Worm (Caenorhabditis elegans) whole organism, late embryonic: Measurements from ENCODE around the gene B0284.3.

Experiments
- C08G9.2 ChIP-seq: sonication (generic microtip); optimal IDR thresholded peaks from 2 replicates; lab custom pipeline; 2016; ENCODE audit warnings: mild to moderate bottlenecking, missing genetic modification characterization, moderate library complexity, missing compliant biosample characterization
- K02D7.2 ChIP-seq: sonication (generic microtip); optimal IDR thresholded peaks from 2 replicates; lab custom pipeline; 2017; ENCODE audit warnings: mild to moderate bottlenecking, missing genetic modification characterization, missing compliant biosample characterization
- Y22D7AL.16 ChIP-seq: sonication (generic microtip); optimal IDR thresholded peaks from 2 replicates; lab custom pipeline; 2016; ENCODE audit warnings: missing genetic modification characterization, missing compliant biosample characterization
- ceh-19 ChIP-seq: fragments of 200-800 bp; sonication (Bioruptor generic); optimal IDR thresholded peaks from 2 replicates; lab custom pipeline; 2018; ENCODE audit warnings: mild to moderate bottlenecking, missing genetic modification characterization, missing compliant biosample characterization
- ceh-22 ChIP-seq: sonication (generic microtip); optimal IDR thresholded peaks from 2 replicates; lab custom pipeline; 2017; ENCODE audit warnings: missing biosample characterization, missing genetic modification characterization
- ceh-24 ChIP-seq: sonication (generic microtip); optimal IDR thresholded peaks from 2 replicates; lab custom pipeline; 2016; ENCODE audit warnings: mild to moderate bottlenecking, missing genetic modification characterization, missing compliant biosample characterization
- ceh-30 ChIP-seq: fragments of 150-350 bp; optimal IDR thresholded peaks from 2 replicates; lab custom pipeline; 2014; ENCODE audit warnings: missing biosample characterization, missing genetic modification characterization
- ceh-34 ChIP-seq: sonication (generic microtip); optimal IDR thresholded peaks from 2 replicates; lab custom pipeline; 2016; ENCODE audit warnings: mild to moderate bottlenecking, missing genetic modification characterization, missing compliant biosample characterization
- ceh-48 ChIP-seq: sonication (generic microtip); optimal IDR thresholded peaks from 2 replicates; lab custom pipeline; 2016; ENCODE audit warnings: missing genetic modification characterization, inconsistent platforms, missing compliant biosample characterization
- ceh-6 ChIP-seq: fragments of 200-800 bp; sonication (Bioruptor generic); optimal IDR thresholded peaks from 2 replicates; lab custom pipeline; 2018; ENCODE audit warnings: mild to moderate bottlenecking, missing genetic modification characterization, missing compliant biosample characterization
- ceh-9 ChIP-seq: sonication (generic microtip); optimal IDR thresholded peaks from 2 replicates; lab custom pipeline; 2016; ENCODE audit warnings: mild to moderate bottlenecking, missing genetic modification characterization, inconsistent platforms, missing compliant biosample characterization
- che-1 ChIP-seq: sonication (generic microtip); optimal IDR thresholded peaks from 2 replicates; lab custom pipeline; 2016; ENCODE audit warnings: mild to moderate bottlenecking, missing genetic modification characterization, missing compliant biosample characterization
- dmd-4 ChIP-seq: sonication (generic microtip); optimal IDR thresholded peaks from 2 replicates; lab custom pipeline; 2016; ENCODE audit warnings: borderline replicate concordance, missing genetic modification characterization, missing compliant biosample characterization
- dve-1 ChIP-seq: sonication (generic microtip); optimal IDR thresholded peaks from 2 replicates; lab custom pipeline; 2017; ENCODE audit warnings: antibody characterized with exemption, mild to moderate bottlenecking, missing genetic modification characterization, missing compliant biosample characterization
- elt-4 ChIP-seq: sonication (generic microtip); optimal IDR thresholded peaks from 2 replicates; lab custom pipeline; 2016; ENCODE audit warnings: missing genetic modification characterization, missing compliant biosample characterization
- ets-4 ChIP-seq: sonication (generic microtip); optimal IDR thresholded peaks from 2 replicates; lab custom pipeline; 2016; ENCODE audit warnings: missing genetic modification characterization, missing compliant biosample characterization
- fax-1 ChIP-seq: sonication (generic microtip); optimal IDR thresholded peaks from 2 replicates; lab custom pipeline; 2016; ENCODE audit warnings: missing genotype, missing genetic modification characterization, missing compliant biosample characterization
- fkh-10 ChIP-seq: fragments of 150-350 bp; optimal IDR thresholded peaks from 2 replicates; lab custom pipeline; 2014; ENCODE audit warnings: missing biosample characterization, missing genetic modification reagents, missing genetic modification characterization
- fkh-6 ChIP-seq: sonication (generic microtip); optimal IDR thresholded peaks from 2 replicates; lab custom pipeline; 2016; ENCODE audit warnings: missing genetic modification characterization, missing compliant biosample characterization
- gmeb-2 ChIP-seq: sonication (generic microtip); optimal IDR thresholded peaks from 2 replicates; lab custom pipeline; 2016; ENCODE audit warnings: missing genetic modification characterization, inconsistent platforms, missing compliant biosample characterization
- hlh-6 ChIP-seq: sonication (generic microtip); optimal IDR thresholded peaks from 2 replicates; lab custom pipeline; 2016; ENCODE audit warnings: missing genotype, missing genetic modification characterization, missing compliant biosample characterization
- lim-6 ChIP-seq: sonication (generic microtip); optimal IDR thresholded peaks from 2 replicates; lab custom pipeline; 2016; ENCODE audit warnings: missing genetic modification characterization, missing compliant biosample characterization
- madf-2 ChIP-seq: sonication (generic microtip); optimal IDR thresholded peaks from 2 replicates; lab custom pipeline; 2017; ENCODE audit warnings: missing genetic modification characterization, missing compliant biosample characterization
- nfya-1 ChIP-seq: sonication (generic microtip); optimal IDR thresholded peaks from 2 replicates; lab custom pipeline; 2017; ENCODE audit warnings: missing genetic modification characterization, mild to moderate bottlenecking, missing compliant biosample characterization, antibody characterized with exemption, moderate library complexity
- npax-4 ChIP-seq: sonication (generic microtip); optimal IDR thresholded peaks from 2 replicates; lab custom pipeline; 2016; ENCODE audit warnings: missing genetic modification characterization, missing compliant biosample characterization
- pat-9 ChIP-seq: fragments of 200-800 bp; sonication (Bioruptor generic); optimal IDR thresholded peaks from 2 replicates; lab custom pipeline; 2018; ENCODE audit warnings: mild to moderate bottlenecking, missing genetic modification characterization, moderate library complexity, missing compliant biosample characterization
- pax-1 ChIP-seq: fragments of 150-350 bp; optimal IDR thresholded peaks from 2 replicates; lab custom pipeline; 2014; ENCODE audit warnings: missing biosample characterization, missing genetic modification characterization
- pqm-1 ChIP-seq: sonication (generic microtip); optimal IDR thresholded peaks from 2 replicates; lab custom pipeline; 2016; ENCODE audit warnings: missing genetic modification characterization, missing compliant biosample characterization
- pros-1 ChIP-seq: fragments of 150-350 bp; optimal IDR thresholded peaks from 2 replicates; lab custom pipeline; 2014; ENCODE audit warnings: missing biosample characterization, missing genetic modification reagents, missing genetic modification characterization
- ref-2 ChIP-seq: sonication (generic microtip); optimal IDR thresholded peaks from 2 replicates; lab custom pipeline; 2016; ENCODE audit warnings: missing genetic modification characterization, missing compliant biosample characterization
- rnt-1 ChIP-seq: sonication (generic microtip); optimal IDR thresholded peaks from 2 replicates; lab custom pipeline; 2016; ENCODE audit warnings: missing genetic modification characterization, missing compliant biosample characterization
- sox-2 ChIP-seq: fragments of 200-800 bp; sonication (Bioruptor generic); IDR thresholded peaks from 2 replicates; pipeline ENCODE4 v1.3.6; 2022; ENCODE audit warnings: missing genetic modification reagents, missing genetic modification characterization, missing compliant biosample characterization
- sox-4 ChIP-seq: sonication (generic microtip); optimal IDR thresholded peaks from 2 replicates; lab custom pipeline; 2017; ENCODE audit warnings: mild to moderate bottlenecking, missing genetic modification characterization, inconsistent platforms, missing compliant biosample characterization
- tbx-7 ChIP-seq: sonication (generic microtip); optimal IDR thresholded peaks from 2 replicates; lab custom pipeline; 2016; ENCODE audit warnings: missing genotype, missing genetic modification characterization, missing compliant biosample characterization
- unc-42 ChIP-seq: sonication (generic microtip); optimal IDR thresholded peaks from 2 replicates; lab custom pipeline; 2016; ENCODE audit warnings: missing genotype, missing genetic modification characterization, missing compliant biosample characterization
- unc-86 ChIP-seq: sonication (generic microtip); optimal IDR thresholded peaks from 2 replicates; lab custom pipeline; 2016; ENCODE audit warnings: missing genetic modification characterization, missing compliant biosample characterization
- zip-5 ChIP-seq: sonication (generic microtip); optimal IDR thresholded peaks from 2 replicates; lab custom pipeline; 2016; ENCODE audit warnings: missing genetic modification characterization, missing compliant biosample characterization

The B0284.3 gene

ce11 chrIII:4401142-4401541 is 21.5 kb upstream of the B0284.3 start, which contains the start of gene R07E5.15:
Gene R07E5.15, plus strand, starts transcription at chrIII:4401442.
- TF ChIP-seq C08G9.2 (tag; lab: Kevin White, UChicago): no peak
- no peak for TF ChIP-seq fax-1 (tag; lab: Kevin White, UChicago)
- no peak for TF ChIP-seq sox-2
- TF ChIP-seq Y22D7AL.16 (tag; lab: Kevin White, UChicago): no peak
- no peak for TF ChIP-seq pqm-1 (tag; lab: Kevin White, UChicago)
- no peak for TF ChIP-seq ceh-19
- no peak for TF ChIP-seq elt-4 (tag; lab: Kevin White, UChicago)
- no peak for TF ChIP-seq lim-6 (tag; lab: Kevin White, UChicago)
- no peak for TF ChIP-seq che-1 (tag; lab: Kevin White, UChicago)
- no peak for TF ChIP-seq tbx-7 (tag; lab: Kevin White, UChicago)
- TF ChIP-seq sox-4 (tag; lab: Kevin White, UChicago): no peak
- TF ChIP-seq pax-1 (tag; lab: Kevin White, UChicago): no peak
- no peak for TF ChIP-seq K02D7.2 (tag; lab: Kevin White, UChicago)
- no peak for TF ChIP-seq hlh-6 (tag; lab: Kevin White, UChicago)
- TF ChIP-seq gmeb-2: no peak

ce11 chrIII:4398463-4398862 is 18.8 kb upstream of the B0284.3 start, which contains the start of gene R07E5.6:
Gene R07E5.6, plus strand, starts transcription at chrIII:4398763.
- TF ChIP-seq ceh-9 (no peak), ceh-48 (no peak), sox-2 (no peak), ceh-6 (GFP tag; lab: Kevin White, UChicago) (no peak), ref-2 (tag; lab: Kevin White, UChicago) (no peak), npax-4 (tag; lab: Kevin White, UChicago) (no peak), Y22D7AL.16 (tag; lab: Kevin White, UChicago) (no peak), ceh-22 (tag; lab: Kevin White, UChicago) (no peak), dmd-4 (tag; lab: Kevin White, UChicago) (no peak), unc-86 (tag; lab: Kevin White, UChicago) (no peak), pros-1 (tag; lab: Kevin White, UChicago) (no peak), ets-4 (no peak), pat-9 (tag; lab: Kevin White, UChicago) (no peak), dve-1 (tag; lab: Kevin White, UChicago) (no peak)

ce11 chrIII:4397115-4397514 is 17.5 kb upstream of the B0284.3 start, which contains the start of gene R07E5.5:
Gene R07E5.5, plus strand, starts transcription at chrIII:4397415.
- no peak for TF ChIP-seq fkh-10 (GFP tag; lab: Kevin White, UChicago)
- no peak for TF ChIP-seq ceh-24 (tag; lab: Kevin White, UChicago)
- no peak for TF ChIP-seq sox-2
- no peak for TF ChIP-seq lim-6 (tag; lab: Kevin White, UChicago)
- TF ChIP-seq fkh-6 (tag; lab: Kevin White, UChicago): no peak
- TF ChIP-seq elt-4 (tag; lab: Kevin White, UChicago): no peak
- TF ChIP-seq ceh-34 (tag; lab: Kevin White, UChicago): no peak
- TF ChIP-seq zip-5 (tag; lab: Kevin White, UChicago): no peak
- TF ChIP-seq rnt-1 (tag; lab: Kevin White, UChicago): no peak
- no peak for TF ChIP-seq unc-42
- TF ChIP-seq madf-2 (tag; lab: Kevin White, UChicago): no peak
- TF ChIP-seq K02D7.2 (tag; lab: Kevin White, UChicago): no peak
- TF ChIP-seq dmd-4 (tag; lab: Kevin White, UChicago): no peak
- no peak for TF ChIP-seq ceh-6 (GFP tag; lab: Kevin White, UChicago)
- TF ChIP-seq ceh-30: no peak

- TF ChIP-seq dmd-4 (tag; lab: Kevin White, UChicago): no peak
- TF ChIP-seq nfya-1 (tag; lab: Kevin White, UChicago): peak; percentile 72
These were observed 16.2 kb upstream of the B0284.3 start for ce11 chrIII:4395857-4396256.
